Worm (Caenorhabditis elegans) whole organism, mixed stage, embryonic: Measurements from ENCODE around the gene K04C2.2.

Experiments used
- M03D4.4 ChIP-seq: sonication (generic microtip); optimal IDR thresholded peaks from 2 replicates; lab custom pipeline; 2017; ENCODE audit warnings: mild to moderate bottlenecking, missing genetic modification characterization, missing compliant biosample characterization
- bed-3 ChIP-seq: fragments of 200-800 bp; sonication (Bioruptor generic); optimal IDR thresholded peaks from 3 replicates; lab custom pipeline; 2018; ENCODE audit warnings: mild to moderate bottlenecking, missing genetic modification characterization, moderate library complexity, missing compliant biosample characterization
- ceh-39 ChIP-seq: fragments of 150-350 bp; optimal IDR thresholded peaks from 2 replicates; lab custom pipeline; 2014; ENCODE audit warnings: missing biosample characterization, missing genetic modification characterization
- ceh-43 ChIP-seq: fragments of 200-800 bp; sonication (Bioruptor generic); optimal IDR thresholded peaks from 2 replicates; lab custom pipeline; 2018; ENCODE audit warnings: mild to moderate bottlenecking, missing genetic modification characterization, moderate library complexity, missing compliant biosample characterization
- ceh-83 ChIP-seq: fragments of 200-800 bp; sonication (Bioruptor generic); optimal IDR thresholded peaks from 2 replicates; lab custom pipeline; 2018; ENCODE audit warnings: mild to moderate bottlenecking, missing genetic modification characterization, missing compliant biosample characterization
- ces-1 ChIP-seq: fragments of 150-350 bp; optimal IDR thresholded peaks from 2 replicates; lab custom pipeline; 2014; ENCODE audit warnings: missing biosample characterization, missing genetic modification reagents, missing genetic modification characterization
- cnd-1 ChIP-seq: fragments of 200-800 bp; sonication (Bioruptor generic); optimal IDR thresholded peaks from 2 replicates; lab custom pipeline; 2018; ENCODE audit warnings: mild to moderate bottlenecking, missing genetic modification characterization, missing compliant biosample characterization
- elt-1 ChIP-seq: sonication (generic microtip); optimal IDR thresholded peaks from 2 replicates; lab custom pipeline; 2017; ENCODE audit warnings: missing genetic modification characterization, mild to moderate bottlenecking, missing compliant biosample characterization, antibody characterized with exemption, moderate library complexity, borderline replicate concordance; ENCODE audit not compliant: insufficient read depth
- elt-3 ChIP-seq: fragments of 150-350 bp; optimal IDR thresholded peaks from 2 replicates; lab custom pipeline; 2014; ENCODE audit warnings: missing biosample characterization, missing genetic modification characterization
- hlh-1 ChIP-seq: fragments of 150-350 bp; optimal IDR thresholded peaks from 2 replicates; lab custom pipeline; 2014; ENCODE audit warnings: missing biosample characterization, missing genetic modification reagents, missing genetic modification characterization
- lin-13 ChIP-seq: fragments of 150-350 bp; optimal IDR thresholded peaks from 2 replicates; lab custom pipeline; 2014; ENCODE audit warnings: missing biosample characterization, missing genetic modification characterization
- lin-32 ChIP-seq: fragments of 200-800 bp; sonication (Bioruptor generic); optimal IDR thresholded peaks from 2 replicates; lab custom pipeline; 2018; ENCODE audit warnings: mild to moderate bottlenecking, missing genetic modification characterization, missing compliant biosample characterization
- lsy-2 ChIP-seq: fragments of 150-350 bp; optimal IDR thresholded peaks from 2 replicates; lab custom pipeline; 2014; ENCODE audit warnings: missing biosample characterization, missing genetic modification characterization
- mab-5 ChIP-seq: fragments of 150-350 bp; optimal IDR thresholded peaks from 2 replicates; lab custom pipeline; 2014; ENCODE audit warnings: missing biosample characterization, missing genetic modification characterization
- mep-1 ChIP-seq: fragments of 150-350 bp; optimal IDR thresholded peaks from 2 replicates; lab custom pipeline; 2017; ENCODE audit warnings: missing biosample characterization, missing genetic modification reagents, missing genetic modification characterization, inconsistent platforms
- nhr-12 ChIP-seq: fragments of 150-350 bp; optimal IDR thresholded peaks from 2 replicates; lab custom pipeline; 2014; ENCODE audit warnings: missing biosample characterization, missing genetic modification characterization
- nhr-2 ChIP-seq: fragments of 150-350 bp; optimal IDR thresholded peaks from 2 replicates; lab custom pipeline; 2014; ENCODE audit warnings: missing biosample characterization, missing genetic modification characterization
- nhr-237 ChIP-seq: fragments of 150-350 bp; optimal IDR thresholded peaks from 2 replicates; lab custom pipeline; 2014; ENCODE audit warnings: missing biosample characterization, missing genetic modification characterization
- nhr-28 ChIP-seq: fragments of 150-350 bp; optimal IDR thresholded peaks from 2 replicates; lab custom pipeline; 2014; ENCODE audit warnings: missing biosample characterization, missing genetic modification characterization
- nhr-76 ChIP-seq: sonication (generic microtip); optimal IDR thresholded peaks from 2 replicates; lab custom pipeline; 2017; ENCODE audit warnings: missing biosample characterization, missing genetic modification characterization
- pha-4 ChIP-seq: fragments of 150-350 bp; optimal IDR thresholded peaks from 2 replicates; lab custom pipeline; 2018; ENCODE audit warnings: missing biosample characterization, missing genetic modification reagents, missing genetic modification characterization
- sem-2 ChIP-seq: fragments of 200-800 bp; sonication (Bioruptor generic); optimal IDR thresholded peaks from 2 replicates; lab custom pipeline; 2018; ENCODE audit warnings: mild to moderate bottlenecking, missing genetic modification characterization, missing compliant biosample characterization
- snpc-4 ChIP-seq: fragments of 150-350 bp; optimal IDR thresholded peaks from 2 replicates; lab custom pipeline; 2014; ENCODE audit warnings: missing biosample characterization, missing genetic modification characterization
- sptf-1 ChIP-seq: sonication (generic microtip); optimal IDR thresholded peaks from 2 replicates; lab custom pipeline; 2017; ENCODE audit warnings: mild to moderate bottlenecking, missing genetic modification characterization, moderate library complexity, missing compliant biosample characterization
- unc-120 ChIP-seq: sonication (generic microtip); optimal IDR thresholded peaks from 2 replicates; lab custom pipeline; 2017; ENCODE audit warnings: missing genetic modification characterization, missing compliant biosample characterization; ENCODE audit not compliant: poor library complexity, severe bottlenecking
- unc-39 ChIP-seq: fragments of 150-350 bp; optimal IDR thresholded peaks from 2 replicates; lab custom pipeline; 2014; ENCODE audit warnings: missing biosample characterization, missing genetic modification characterization
- zip-8 ChIP-seq: fragments of 150-350 bp; optimal IDR thresholded peaks from 2 replicates; lab custom pipeline; 2014; ENCODE audit warnings: missing biosample characterization, missing genetic modification characterization
- ztf-11 ChIP-seq: fragments of 150-350 bp; optimal IDR thresholded peaks from 2 replicates; lab custom pipeline; 2014; ENCODE audit warnings: missing biosample characterization, missing genetic modification characterization

K04C2.2 gene

DNA sequence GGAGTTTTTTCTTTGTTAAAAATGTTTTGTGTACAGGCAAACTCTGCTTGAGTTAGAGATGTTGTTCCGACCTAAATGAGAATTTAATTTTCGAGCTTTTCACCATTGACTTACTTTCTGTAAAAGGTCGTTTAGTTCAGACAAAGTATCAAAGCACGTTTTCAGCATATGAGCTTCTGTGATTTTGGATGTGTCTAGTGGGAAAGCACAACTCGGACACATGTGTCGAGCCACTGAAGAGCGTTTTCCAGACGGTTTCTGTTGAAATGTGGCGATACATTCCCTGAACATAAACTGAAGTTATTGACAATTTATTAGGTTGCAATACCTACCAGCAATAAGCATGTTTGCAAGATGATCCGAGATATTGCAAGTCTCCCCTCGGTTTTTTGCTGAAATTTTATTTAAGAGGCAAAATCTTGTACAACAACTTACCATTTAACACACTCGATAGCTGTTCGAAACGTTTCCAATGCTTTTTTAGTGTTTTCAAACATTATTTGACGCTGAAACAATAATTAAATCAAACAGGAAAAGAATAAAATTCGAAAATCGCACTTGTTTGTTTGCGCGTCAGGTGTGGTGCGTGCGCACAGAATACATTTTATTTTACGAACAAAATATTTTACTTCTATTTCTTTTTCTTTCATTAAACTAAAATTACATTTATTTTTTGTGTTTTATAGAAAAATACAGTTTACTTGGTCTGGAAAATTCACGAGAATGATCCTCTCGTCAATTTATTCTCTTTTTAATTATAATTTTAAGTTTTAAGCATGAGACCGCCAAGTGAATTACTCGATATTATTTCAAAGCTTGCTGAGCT, at the start of gene K04C2.2, which contains the start of gene brd-1:
Gene K04C2.2, plus strand, starts transcription at position 776 of the 826 bp plus-strand sequence.
Gene brd-1, minus strand, starts transcription at position 506 of the 826 bp plus-strand sequence.
- TF ChIP-seq unc-120 (tag; lab: Kevin White, UChicago) (no peak), snpc-4 (tag; lab: Kevin White, UChicago) (no peak), bed-3 (GFP tag; lab: Kevin White, UChicago) (no peak), elt-3 (no peak), elt-1 (tag; lab: Kevin White, UChicago) (no peak), ces-1 (peak; percentile 48)

DNA sequence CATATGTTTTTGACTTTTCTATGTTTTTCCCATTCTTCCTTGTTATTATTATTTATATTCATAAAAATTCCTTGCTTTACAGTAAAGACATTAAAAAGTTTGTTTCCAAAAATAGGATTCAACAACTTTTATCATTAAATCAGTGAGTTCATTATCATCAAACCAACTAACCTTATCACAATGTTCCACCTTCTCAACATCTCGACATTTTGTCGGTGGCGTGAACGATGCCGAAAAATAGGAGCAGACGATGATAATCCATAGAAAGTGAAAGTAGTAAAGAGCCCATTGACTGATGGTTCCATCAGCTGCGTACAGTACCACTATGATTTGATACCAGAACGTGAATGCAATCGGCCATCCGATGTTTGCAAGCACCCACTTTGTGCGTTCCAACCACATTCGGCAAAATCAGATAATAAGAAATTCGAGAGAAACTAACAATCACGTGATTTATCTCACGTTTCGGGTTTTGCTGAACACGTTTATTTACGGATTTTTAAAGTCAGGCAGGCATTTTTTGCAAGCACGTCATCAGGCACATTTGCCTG, 40.8 kb upstream of the K04C2.2 start, which contains the start of gene dhhc-5:
Gene dhhc-5, minus strand, starts transcription at position 406 of the 551 bp plus-strand sequence.
- TF ChIP-seq nhr-12 (tag; lab: Kevin White, UChicago) (no peak), elt-1 (tag; lab: Kevin White, UChicago) (no peak), nhr-2 (tag; lab: Kevin White, UChicago) (no peak), lsy-2 (tag; lab: Kevin White, UChicago) (no peak), unc-39 (tag; lab: Kevin White, UChicago) (no peak), sptf-1 (tag; lab: Kevin White, UChicago) (no peak), unc-120 (tag; lab: Kevin White, UChicago) (no peak), bed-3 (GFP tag; lab: Kevin White, UChicago) (no peak), ceh-43 (no peak), ztf-11 (tag; lab: Kevin White, UChicago) (no peak)

DNA sequence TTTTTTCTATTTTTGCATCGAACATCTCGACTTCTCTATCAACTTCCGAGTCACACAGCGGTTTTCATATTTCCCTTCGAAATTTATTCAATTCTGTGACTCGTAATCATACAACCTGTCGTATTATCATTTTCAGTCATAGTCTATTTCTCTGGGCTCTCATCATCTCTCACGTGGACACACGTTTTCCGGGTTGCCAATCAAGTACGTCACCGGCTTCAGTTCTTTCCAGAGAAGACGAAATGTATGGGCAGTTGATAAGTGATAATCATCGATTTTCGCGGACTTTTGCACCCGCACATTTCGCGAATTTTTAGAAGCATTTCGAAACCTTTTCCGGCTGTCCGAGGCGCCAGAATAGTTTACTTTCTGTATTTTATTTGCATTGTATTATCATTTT, 39.3 kb upstream of the K04C2.2 start, which contains the start of gene srv-1:
Gene srv-1, plus strand, starts transcription at position 131 of the 400 bp plus-strand sequence.
- TF ChIP-seq sptf-1 (tag; lab: Kevin White, UChicago) (no peak), snpc-4 (tag; lab: Kevin White, UChicago) (no peak), nhr-76 (tag; lab: Kevin White, UChicago) (no peak), nhr-237 (tag; lab: Kevin White, UChicago) (no peak)
- TF ChIP-seq, all 35 proteins: peak for 0

DNA sequence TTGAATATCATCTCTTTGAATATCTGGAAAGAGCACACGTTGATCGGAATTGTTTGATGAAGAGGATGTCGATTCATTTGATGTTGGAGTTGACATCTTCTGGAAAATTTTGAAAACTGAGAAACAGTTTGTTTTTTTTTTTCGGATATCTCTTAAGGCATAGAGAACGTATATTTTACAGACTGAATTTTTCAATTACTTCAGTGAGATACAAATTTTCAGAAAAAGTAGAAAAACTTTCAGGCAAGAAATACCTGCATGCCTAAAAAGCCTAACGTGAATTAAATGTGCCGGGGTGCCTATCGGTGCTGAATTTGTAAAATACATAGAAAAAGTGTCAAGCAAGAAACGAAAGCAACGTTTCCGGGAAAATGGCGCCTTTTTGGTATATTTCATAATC, 32.9 kb upstream of the K04C2.2 start, which contains the start of gene zak-1:
Gene zak-1, minus strand, starts transcription at position 101 of the 400 bp plus-strand sequence.
- TF ChIP-seq cnd-1 = no peak
- no peak for TF ChIP-seq nhr-12 (tag; lab: Kevin White, UChicago)
- TF ChIP-seq zip-8 (tag; lab: Kevin White, UChicago) = no peak
- no peak for TF ChIP-seq ztf-11 (tag; lab: Kevin White, UChicago)
- no peak for TF ChIP-seq unc-39 (tag; lab: Kevin White, UChicago)
- TF ChIP-seq nhr-2 (tag; lab: Kevin White, UChicago) = no peak
- no peak for TF ChIP-seq nhr-28
- no peak for TF ChIP-seq ceh-83 (GFP tag; lab: Kevin White, UChicago)
- no peak for TF ChIP-seq ceh-39 (tag; lab: Kevin White, UChicago)
- no peak for TF ChIP-seq ceh-43
- TF ChIP-seq unc-120 (tag; lab: Kevin White, UChicago) = no peak
- TF ChIP-seq elt-1 (tag; lab: Kevin White, UChicago) = no peak
- no peak for TF ChIP-seq sptf-1 (tag; lab: Kevin White, UChicago)
- no peak for TF ChIP-seq mep-1 (tag; lab: Kevin White, UChicago)
- TF ChIP-seq, all 35 proteins: peak for 0

DNA sequence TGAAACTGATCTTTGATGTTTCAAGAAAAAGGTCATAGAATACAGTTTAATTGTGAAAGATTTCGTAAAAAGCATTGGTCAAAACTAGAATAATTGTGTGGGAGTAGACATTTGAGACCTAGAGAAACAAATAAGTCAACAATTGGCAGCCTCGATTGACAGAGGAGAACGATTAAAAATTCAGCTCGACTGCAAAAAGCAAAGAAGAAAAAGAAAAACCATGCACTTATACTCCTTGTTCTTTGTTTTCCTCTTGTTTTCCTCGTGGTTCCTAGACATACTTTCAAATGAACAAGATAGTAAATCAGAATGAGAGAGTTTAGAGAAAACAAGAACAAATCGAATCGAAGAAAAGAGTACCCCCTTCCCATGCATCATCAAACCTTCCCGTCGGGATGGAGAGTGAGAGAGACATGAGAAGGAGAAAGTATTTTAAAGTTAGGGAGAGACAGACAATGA, 32.2 kb upstream of the K04C2.2 start:
- TF ChIP-seq sem-2 (GFP tag; lab: Kevin White, UChicago) (no peak), elt-1 (tag; lab: Kevin White, UChicago) (no peak), lsy-2 (tag; lab: Kevin White, UChicago) (no peak), ces-1 (no peak), snpc-4 (tag; lab: Kevin White, UChicago) (no peak), bed-3 (GFP tag; lab: Kevin White, UChicago) (no peak), lin-32 (GFP tag; lab: Kevin White, UChicago) (no peak), nhr-76 (tag; lab: Kevin White, UChicago) (no peak), M03D4.4 (tag; lab: Kevin White, UChicago) (no peak), nhr-237 (tag; lab: Kevin White, UChicago) (no peak), nhr-2 (tag; lab: Kevin White, UChicago) (no peak), zip-8 (tag; lab: Kevin White, UChicago) (no peak), cnd-1 (no peak), pha-4 (no peak), nhr-12 (tag; lab: Kevin White, UChicago) (no peak), nhr-28 (no peak), lin-13 (tag; lab: Kevin White, UChicago) (no peak), unc-39 (tag; lab: Kevin White, UChicago) (no peak), hlh-1 (no peak), mab-5 (no peak)
